Worm (Caenorhabditis elegans) whole organism, L4 larva: ENCODE measurements around the gene F46F5.16.

ENCODE experiments used
- Y105C5A.15 ChIP-seq: fragments of 200-800 bp; sonication (Bioruptor generic); IDR thresholded peaks from 2 replicates; pipeline ENCODE4 v1.3.6; 2022; ENCODE audit warnings: missing genetic modification characterization, missing compliant biosample characterization
- aly-2 ChIP-seq: sonication (generic microtip); optimal IDR thresholded peaks from 2 replicates; lab custom pipeline; 2018; ENCODE audit warnings: missing biosample characterization, missing genetic modification characterization
- ama-1 ChIP-seq: fragments of 150-350 bp; optimal IDR thresholded peaks from 2 replicates; lab custom pipeline; 2014; ENCODE audit warnings: inconsistent platforms, mixed read lengths
- ceh-82 ChIP-seq: sonication (generic microtip); optimal IDR thresholded peaks from 2 replicates; lab custom pipeline; 2017; ENCODE audit warnings: missing biosample characterization, missing genetic modification characterization
- daf-12 ChIP-seq: fragments of 150-350 bp; optimal IDR thresholded peaks from 2 replicates; lab custom pipeline; 2014; ENCODE audit warnings: missing biosample characterization, missing genetic modification reagents, missing genetic modification characterization
- madf-9 ChIP-seq: fragments of 200-800 bp; sonication (Bioruptor generic); conservative IDR thresholded peaks from 2 replicates; pipeline ENCODE4 v1.3.6; 2022; ENCODE audit warnings: missing genetic modification reagents, missing genetic modification characterization, missing compliant biosample characterization
- mep-1 ChIP-seq: fragments of 150-350 bp; sonication (generic microtip); optimal IDR thresholded peaks from 3 replicates; lab custom pipeline; 2014; ENCODE audit warnings: missing biosample characterization, missing genetic modification characterization
- nhr-11 ChIP-seq: fragments of 150-350 bp; optimal IDR thresholded peaks from 2 replicates; lab custom pipeline; 2014; ENCODE audit warnings: missing biosample characterization, missing genetic modification characterization
- rbr-2 ChIP-seq: sonication (generic microtip); optimal IDR thresholded peaks from 2 replicates; lab custom pipeline; 2016; ENCODE audit warnings: missing genotype, missing genetic modification characterization, missing compliant biosample characterization
- zfp-3 ChIP-seq: fragments of 200-800 bp; sonication (Bioruptor generic); conservative IDR thresholded peaks from 2 replicates; pipeline ENCODE4 v1.3.6; 2022; ENCODE audit warnings: missing genetic modification reagents, missing genetic modification characterization, missing compliant biosample characterization

DNA sequence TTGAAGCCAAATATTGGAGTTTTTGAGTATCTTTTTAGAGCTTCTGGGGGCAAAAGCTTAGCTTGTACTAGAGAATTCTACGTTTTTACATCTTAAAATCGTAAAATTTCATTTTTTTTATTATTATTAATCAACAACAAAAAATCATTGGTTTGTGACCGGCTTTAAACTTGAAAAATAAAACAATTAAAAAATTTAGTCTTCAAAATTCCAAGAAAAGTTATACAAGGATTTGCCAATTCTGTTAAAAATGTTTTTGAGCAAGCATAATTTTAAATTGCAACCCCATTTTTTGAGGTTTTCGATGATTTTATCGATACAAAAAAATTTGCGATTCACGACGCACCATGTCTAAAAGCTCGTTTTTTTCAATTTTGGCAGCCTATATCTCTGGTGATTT lies 29.8 kb upstream of the F46F5.16 start:
- TF ChIP-seq nhr-11 (no peak), daf-12 (no peak), Y105C5A.15 (GFP tag; lab: Robert Waterston, UW) (no peak), zfp-3 (GFP tag; lab: Robert Waterston, UW) (no peak), rbr-2 (tag; lab: Kevin White, UChicago) (no peak), ama-1 (lab: Kevin White, UChicago) (no peak), ceh-82 (no peak), madf-9 (GFP tag; lab: Robert Waterston, UW) (no peak), mep-1 (no peak), aly-2 (tag; lab: Kevin White, UChicago) (no peak)
